Fruit fly (Drosophila melanogaster) whole organism, embryonic: Measurements from ENCODE around the gene Wnt6.

Source experiments
- BtbVII ChIP-seq: fragments of 200-800 bp; sonication (Bioruptor generic); optimal IDR thresholded peaks from 3 replicates; lab custom pipeline; 2017; ENCODE audit warnings: missing biosample characterization, mild to moderate bottlenecking, missing genetic modification characterization
- CG10321 ChIP-seq: fragments of 200-800 bp; sonication (Bioruptor generic); IDR thresholded peaks from 2 replicates; pipeline ENCODE4 v1.3.6; 2022; ENCODE audit warnings: missing biosample characterization, missing genetic modification characterization
- CG12071 ChIP-seq: fragments of 200-800 bp; sonication (Bioruptor generic); optimal IDR thresholded peaks from 3 replicates; lab custom pipeline; 2018; ENCODE audit warnings: missing biosample characterization, mild to moderate bottlenecking, missing genetic modification characterization
- CG12744 ChIP-seq: fragments of 200-800 bp; sonication (Bioruptor generic); optimal IDR thresholded peaks from 2 replicates; lab custom pipeline; 2016; ENCODE audit warnings: missing biosample characterization, missing genetic modification characterization
- CG13296 ChIP-seq: fragments of 200-800 bp; sonication (Bioruptor generic); optimal IDR thresholded peaks from 3 replicates; lab custom pipeline; 2018; ENCODE audit warnings: missing biosample characterization, mild to moderate bottlenecking, missing genetic modification characterization
- CG15269 ChIP-seq: fragments of 200-800 bp; sonication (Bioruptor generic); optimal IDR thresholded peaks from 2 replicates; lab custom pipeline; 2018; ENCODE audit warnings: missing biosample characterization, mild to moderate bottlenecking, missing genetic modification characterization, moderate library complexity
- CG1603 ChIP-seq: fragments of 200-800 bp; sonication (Bioruptor generic); optimal IDR thresholded peaks from 2 replicates; lab custom pipeline; 2019; ENCODE audit warnings: missing biosample characterization, mild to moderate bottlenecking, missing genetic modification characterization, moderate library complexity
- CG17361 ChIP-seq: fragments of 200-800 bp; sonication (Bioruptor generic); IDR thresholded peaks from 3 replicates; pipeline ENCODE4 v1.3.6; 2022; ENCODE audit warnings: missing biosample characterization, missing genetic modification characterization
- CG17829 ChIP-seq: fragments of 200-800 bp; optimal IDR thresholded peaks from 2 replicates; lab custom pipeline; 2019; ENCODE audit warnings: missing biosample characterization, mild to moderate bottlenecking, missing genetic modification characterization, moderate library complexity
- CG2875 ChIP-seq: fragments of 200-800 bp; sonication (Bioruptor generic); optimal IDR thresholded peaks from 2 replicates; lab custom pipeline; 2017; ENCODE audit warnings: missing biosample characterization, mild to moderate bottlenecking, missing genetic modification characterization, missing genetic modification reagents
- CG33213 ChIP-seq: fragments of 200-800 bp; sonication (Bioruptor generic); optimal IDR thresholded peaks from 3 replicates; lab custom pipeline; 2016; ENCODE audit warnings: missing biosample characterization, missing genetic modification characterization
- CG4820 ChIP-seq: fragments of 200-800 bp; sonication (Bioruptor generic); optimal IDR thresholded peaks from 3 replicates; lab custom pipeline; 2016; ENCODE audit warnings: missing biosample characterization, missing genetic modification characterization
- CG5245 ChIP-seq: fragments of 200-800 bp; sonication (Bioruptor generic); optimal IDR thresholded peaks from 3 replicates; lab custom pipeline; 2016; ENCODE audit warnings: missing biosample characterization, missing genetic modification characterization
- CG7357 ChIP-seq: fragments of 200-800 bp; sonication (Bioruptor generic); IDR thresholded peaks from 3 replicates; pipeline ENCODE4 v1.3.6; 2022; ENCODE audit warnings: missing biosample characterization, missing genetic modification characterization
- CG7372 ChIP-seq: fragments of 200-800 bp; sonication (Bioruptor generic); IDR thresholded peaks from 2 replicates; pipeline ENCODE4 v1.3.6; 2022; ENCODE audit warnings: missing biosample characterization, missing genetic modification characterization
- CG8359 ChIP-seq: fragments of 200-800 bp; sonication (Bioruptor generic); optimal IDR thresholded peaks from 2 replicates; lab custom pipeline; 2017; ENCODE audit warnings: missing biosample characterization, mild to moderate bottlenecking, missing genetic modification characterization, borderline replicate concordance
- CG8388 ChIP-seq: fragments of 200-800 bp; sonication (Bioruptor generic); optimal IDR thresholded peaks from 2 replicates; lab custom pipeline; 2019; ENCODE audit warnings: missing biosample characterization, mild to moderate bottlenecking, missing genetic modification characterization, moderate library complexity
- Camta ChIP-seq: fragments of 200-800 bp; sonication (Bioruptor generic); optimal IDR thresholded peaks from 2 replicates; lab custom pipeline; 2016; ENCODE audit warnings: missing biosample characterization, missing genetic modification characterization
- E2f1 ChIP-seq: fragments of 200-800 bp; sonication (Bioruptor generic); IDR thresholded peaks from 2 replicates; pipeline ENCODE4 v1.3.6; 2022; ENCODE audit warnings: missing biosample characterization, missing genetic modification characterization
- Eip74EF ChIP-seq, 2 experiments: fragments of 200-800 bp in 1 of 2; fragments of >200 bp in 1 of 2; sonication (Bioruptor generic) in 1 of 2; optimal IDR thresholded peaks; 2 replicates each; lab custom pipeline; 2017 to 2019; ENCODE audit warnings: missing biosample characterization in 2 of 2, missing genetic modification characterization in 2 of 2, mild to moderate bottlenecking in 1 of 2, moderate library complexity in 1 of 2
- Fer1 ChIP-seq: fragments of 200-800 bp; sonication (Bioruptor generic); optimal IDR thresholded peaks from 2 replicates; lab custom pipeline; 2017; ENCODE audit warnings: missing biosample characterization, mild to moderate bottlenecking, missing genetic modification characterization
- Fer2 ChIP-seq: fragments of 200-800 bp; sonication (Bioruptor generic); optimal IDR thresholded peaks from 2 replicates; lab custom pipeline; 2018; ENCODE audit warnings: missing biosample characterization, mild to moderate bottlenecking, missing genetic modification characterization, moderate library complexity
- GATAe ChIP-seq: fragments of 200-800 bp; sonication (Bioruptor generic); conservative IDR thresholded peaks from 2 replicates; pipeline ENCODE4 v1.3.6; 2022; ENCODE audit warnings: missing biosample characterization, missing genetic modification characterization
- H2.0 ChIP-seq: fragments of 200-800 bp; sonication (Bioruptor generic); IDR thresholded peaks from 2 replicates; pipeline ENCODE4 v1.3.6; 2022; ENCODE audit warnings: missing biosample characterization, missing genetic modification characterization
- HmgZ ChIP-seq: fragments of 200-800 bp; sonication (Bioruptor generic); optimal IDR thresholded peaks from 2 replicates; lab custom pipeline; 2018; ENCODE audit warnings: missing biosample characterization, mild to moderate bottlenecking, missing genetic modification characterization
- Hr39 ChIP-seq: fragments of >200 bp; optimal IDR thresholded peaks from 2 replicates; lab custom pipeline; 2017
- Lpt ChIP-seq: fragments of >200 bp; optimal IDR thresholded peaks from 2 replicates; lab custom pipeline; 2018; ENCODE audit warnings: missing biosample characterization, missing genetic modification characterization
- Mad ChIP-seq: fragments of 200-800 bp; sonication (Bioruptor generic); optimal IDR thresholded peaks from 2 replicates; lab custom pipeline; 2016; ENCODE audit warnings: missing biosample characterization, missing genetic modification characterization
- Mes4 ChIP-seq: fragments of 200-800 bp; sonication (Bioruptor generic); optimal IDR thresholded peaks from 2 replicates; lab custom pipeline; 2016; ENCODE audit warnings: missing biosample characterization, missing genetic modification characterization
- Mrtf ChIP-seq: fragments of 200-800 bp; sonication (Bioruptor generic); IDR thresholded peaks from 3 replicates; pipeline ENCODE4 v1.3.6; 2022; ENCODE audit warnings: missing biosample characterization, missing genetic modification characterization
- Sox100B ChIP-seq: fragments of 200-800 bp; sonication (Bioruptor generic); optimal IDR thresholded peaks from 3 replicates; lab custom pipeline; 2018; ENCODE audit warnings: missing biosample characterization, mild to moderate bottlenecking, missing genetic modification characterization
- Sox102F ChIP-seq: fragments of 200-800 bp; sonication (Bioruptor generic); optimal IDR thresholded peaks from 2 replicates; lab custom pipeline; 2018; ENCODE audit warnings: missing biosample characterization, mild to moderate bottlenecking, missing genetic modification characterization, moderate library complexity
- Xbp1 ChIP-seq: fragments of 200-800 bp; sonication (Bioruptor generic); optimal IDR thresholded peaks from 3 replicates; lab custom pipeline; 2016; ENCODE audit warnings: missing biosample characterization, mild to moderate bottlenecking, missing genetic modification characterization
- abd-A ChIP-seq: fragments of 200-800 bp; sonication (Bioruptor generic); optimal IDR thresholded peaks from 3 replicates; lab custom pipeline; 2019; ENCODE audit warnings: missing biosample characterization, mild to moderate bottlenecking, missing genetic modification characterization, moderate library complexity
- chinmo ChIP-seq: fragments of 200-800 bp; sonication (Bioruptor generic); IDR thresholded peaks from 4 replicates; pipeline ENCODE4 v1.3.6; 2022; ENCODE audit warnings: missing biosample characterization, missing genetic modification characterization; ENCODE audit not compliant: partially characterized antibody
- emc ChIP-seq: fragments of 200-800 bp; sonication (Bioruptor generic); optimal IDR thresholded peaks from 2 replicates; lab custom pipeline; 2016; ENCODE audit warnings: missing biosample characterization, missing genetic modification characterization
- eve ChIP-seq, 2 experiments: fragments of >200 bp; optimal IDR thresholded peaks; 2 replicates each; lab custom pipeline; 2017; ENCODE audit warnings: missing biosample characterization in 2 of 2, missing genetic modification characterization in 2 of 2
- ewg ChIP-seq: fragments of 200-800 bp; sonication (Bioruptor generic); optimal IDR thresholded peaks from 3 replicates; lab custom pipeline; 2017; ENCODE audit warnings: mild to moderate bottlenecking, missing biosample characterization, missing genetic modification reagents, missing genetic modification characterization
- fd64A ChIP-seq: fragments of 200-800 bp; sonication (Bioruptor generic); optimal IDR thresholded peaks from 3 replicates; lab custom pipeline; 2018; ENCODE audit warnings: missing biosample characterization, mild to moderate bottlenecking, missing genetic modification characterization
- kah ChIP-seq: fragments of 200-800 bp; sonication (Bioruptor generic); optimal IDR thresholded peaks from 2 replicates; lab custom pipeline; 2018; ENCODE audit warnings: missing biosample characterization, mild to moderate bottlenecking, missing genetic modification characterization
- ken ChIP-seq: fragments of 200-800 bp; sonication (Bioruptor generic); IDR thresholded peaks from 3 replicates; pipeline ENCODE4 v1.3.6; 2022; ENCODE audit warnings: missing biosample characterization, missing genetic modification characterization
- kni ChIP-seq: fragments of 200-800 bp; sonication (Bioruptor generic); optimal IDR thresholded peaks from 3 replicates; lab custom pipeline; 2017; ENCODE audit warnings: mild to moderate bottlenecking, missing biosample characterization, missing genetic modification reagents, missing genetic modification characterization
- lbe ChIP-seq: fragments of 200-800 bp; sonication (Bioruptor generic); optimal IDR thresholded peaks from 2 replicates; lab custom pipeline; 2016; ENCODE audit warnings: missing biosample characterization, mild to moderate bottlenecking, missing genetic modification characterization
- maf-S ChIP-seq: fragments of 200-800 bp; sonication (Bioruptor generic); optimal IDR thresholded peaks from 2 replicates; lab custom pipeline; 2016; ENCODE audit warnings: missing biosample characterization, missing genetic modification characterization
- nerfin-1 ChIP-seq: fragments of 200-800 bp; sonication (Bioruptor generic); optimal IDR thresholded peaks from 3 replicates; lab custom pipeline; 2019; ENCODE audit warnings: missing biosample characterization, mild to moderate bottlenecking, missing genetic modification characterization, moderate library complexity
- odd ChIP-seq: fragments of 200-800 bp; sonication (Bioruptor generic); optimal IDR thresholded peaks from 2 replicates; lab custom pipeline; 2017; ENCODE audit warnings: missing biosample characterization, mild to moderate bottlenecking, missing genetic modification characterization
- pb ChIP-seq: fragments of 200-800 bp; sonication (Bioruptor generic); optimal IDR thresholded peaks from 3 replicates; lab custom pipeline; 2016; ENCODE audit warnings: missing biosample characterization, missing genetic modification characterization
- scrt ChIP-seq: fragments of 200-800 bp; sonication (Bioruptor generic); optimal IDR thresholded peaks from 2 replicates; lab custom pipeline; 2018; ENCODE audit warnings: missing biosample characterization, mild to moderate bottlenecking, missing genetic modification characterization, moderate library complexity
- tup ChIP-seq: fragments of 200-800 bp; sonication (Bioruptor generic); optimal IDR thresholded peaks from 2 replicates; lab custom pipeline; 2016; ENCODE audit warnings: missing biosample characterization, mild to moderate bottlenecking, missing genetic modification characterization, moderate library complexity
- z ChIP-seq: fragments of 200-800 bp; sonication (Bioruptor generic); IDR thresholded peaks from 3 replicates; pipeline ENCODE4 v1.3.6; 2022; ENCODE audit warnings: missing biosample characterization, missing genetic modification characterization
- zen2 ChIP-seq: fragments of 200-800 bp; sonication (Bioruptor generic); IDR thresholded peaks from 3 replicates; pipeline ENCODE4 v1.3.6; 2022; ENCODE audit warnings: missing biosample characterization, missing genetic modification characterization; ENCODE audit not compliant: partially characterized antibody

Wnt6 gene

dm6 chr2L:7401627-7402026 is 68.1 kb downstream of the Wnt6 start (continued):
- TF ChIP-seq CG12071 (GFP tag; lab: Kevin White, UChicago) (no peak), CG2875 (GFP tag; lab: Kevin White, UChicago) (no peak), Xbp1 (peak; percentile 41), CG8359 (no peak), Mad (GFP tag; lab: Kevin White, UChicago) (peak; percentile 5), CG17361 (GFP tag; lab: Robert Waterston, UW) (peak; percentile 72), Fer1 (GFP tag; lab: Kevin White, UChicago) (peak; percentile 56), CG17829 (tag; lab: Kevin White, UChicago) (peak; percentile 68), Eip74EF (GFP tag; optimal IDR thresholded peaks at IDR 0.05; lab: Kevin White, UChicago) (peak in 1 of 2 experiments; percentile 60), nerfin-1 (tag; lab: Kevin White, UChicago) (peak; percentile 56), lbe (GFP tag; lab: Kevin White, UChicago) (no peak), CG8388 (GFP tag; lab: Kevin White, UChicago) (peak; percentile 67), CG7372 (GFP tag; lab: Robert Waterston, UW) (peak; percentile 65; the same call in 1 of the 2 replicates), GATAe (no peak), CG1603 (tag; lab: Kevin White, UChicago) (peak; percentile 31), Sox100B (GFP tag; lab: Kevin White, UChicago) (peak; percentile 53), Mes4 (no peak), HmgZ (peak; percentile 54), CG4820 (GFP tag; lab: Kevin White, UChicago) (peak; percentile 54), Hr39 (lab: Kevin White, UChicago) (no peak), maf-S (GFP tag; lab: Kevin White, UChicago) (no peak), Sox102F (GFP tag; lab: Kevin White, UChicago) (peak; percentile 86), chinmo (no peak), pb (GFP tag; lab: Kevin White, UChicago) (no peak), Fer2 (tag; lab: Kevin White, UChicago) (peak; percentile 56), fd64A (GFP tag; lab: Kevin White, UChicago) (no peak), H2.0 (peak; percentile 74), zen2 (GFP tag; lab: Robert Waterston, UW) (no peak), odd (GFP tag; lab: Kevin White, UChicago) (peak; percentile 52), CG7357 (peak; percentile 54; the same call in 1 of the 3 replicates), BtbVII (no peak), kni (no peak), CG33213 (no peak), CG5245 (GFP tag; lab: Kevin White, UChicago) (peak; percentile 23), Mrtf (peak; percentile 73; the same call in 1 of the 3 replicates), emc (GFP tag; lab: Kevin White, UChicago) (no peak), eve (GFP tag; optimal IDR thresholded peaks at IDR 0.05; lab: Kevin White, UChicago) (peak in 1 of 2 experiments; percentile 37), ken (peak; percentile 52; the same call in 1 of the 3 replicates), Camta (GFP tag; lab: Kevin White, UChicago) (peak; percentile 16), CG13296 (GFP tag; lab: Kevin White, UChicago) (peak; percentile 62), ewg (GFP tag; lab: Kevin White, UChicago) (peak; percentile 8), abd-A (tag; lab: Kevin White, UChicago) (no peak), CG15269 (peak; percentile 78), tup (GFP tag; lab: Kevin White, UChicago) (no peak), CG10321 (GFP tag; lab: Robert Waterston, UW) (peak; percentile 32; the same call in 1 of the 2 replicates), z (no peak), CG12744 (GFP tag; lab: Kevin White, UChicago) (no peak), E2f1 (peak; percentile 64), kah (GFP tag; lab: Kevin White, UChicago) (peak; percentile 8), Lpt (GFP tag; lab: Kevin White, UChicago) (no peak), scrt (GFP tag; lab: Kevin White, UChicago) (peak; percentile 49)
